Worm (Caenorhabditis elegans) whole organism, young adult: ENCODE results near the gene C53B4.3.

ENCODE experiments used
- F22D6.2 ChIP-seq: sonication (generic microtip); optimal IDR thresholded peaks from 2 replicates; lab custom pipeline; 2016; ENCODE audit warnings: mild to moderate bottlenecking, missing genetic modification characterization, missing compliant biosample characterization
- F57A8.1 ChIP-seq: fragments of 200-800 bp; sonication (Bioruptor generic); optimal IDR thresholded peaks from 2 replicates; lab custom pipeline; 2018; ENCODE audit warnings: mild to moderate bottlenecking, missing genetic modification characterization, moderate library complexity, missing compliant biosample characterization
- pha-4 ChIP-seq: fragments of 150-350 bp; sonication (generic microtip); optimal IDR thresholded peaks from 2 replicates; lab custom pipeline; 2014; ENCODE audit warnings: missing biosample characterization, missing genetic modification reagents, missing genetic modification characterization
- snpc-3.4 ChIP-seq: sonication (generic microtip); optimal IDR thresholded peaks from 2 replicates; lab custom pipeline; 2017; ENCODE audit warnings: missing genetic modification characterization, mild to moderate bottlenecking, missing compliant biosample characterization, antibody characterized with exemption, moderate library complexity, missing genotype, missing genetic modification reagents
- snpc-4 ChIP-seq, 5 experiments: fragments of 150-350 bp in 1 of 5; sonication (generic microtip) in 4 of 5; optimal IDR thresholded peaks; 2 replicates each; lab custom pipeline; 2014 to 2018; ENCODE audit warnings: missing genetic modification characterization in 5 of 5, missing biosample characterization in 3 of 5, antibody characterized with exemption in 2 of 5, mild to moderate bottlenecking in 2 of 5, missing compliant biosample characterization in 2 of 5, missing genotype in 2 of 5, moderate library complexity in 2 of 5, missing genetic modification reagents in 1 of 5
- sptf-2 ChIP-seq: fragments of 200-800 bp; sonication (Bioruptor generic); optimal IDR thresholded peaks from 2 replicates; lab custom pipeline; 2018; ENCODE audit warnings: mild to moderate bottlenecking, missing genetic modification characterization, missing compliant biosample characterization
- unc-62 ChIP-seq: fragments of 150-350 bp; optimal IDR thresholded peaks from 2 replicates; lab custom pipeline; 2014; ENCODE audit warnings: missing biosample characterization, missing genetic modification reagents, missing genetic modification characterization
- xnd-1 ChIP-seq: sonication (generic microtip); optimal IDR thresholded peaks from 2 replicates; lab custom pipeline; 2016; ENCODE audit warnings: missing genotype, missing genetic modification reagents, missing genetic modification characterization, missing compliant biosample characterization
- zim-3 ChIP-seq: sonication (generic microtip); optimal IDR thresholded peaks from 2 replicates; lab custom pipeline; 2017; ENCODE audit warnings: mild to moderate bottlenecking, missing genetic modification characterization, moderate library complexity, missing compliant biosample characterization

- no peak for TF ChIP-seq F57A8.1 (GFP tag; lab: Kevin White, UChicago)
- no peak for TF ChIP-seq F22D6.2
- TF ChIP-seq snpc-4 (GFP tag; optimal IDR thresholded peaks at IDR 0.05; lab: Kevin White, UChicago): no peak
- TF ChIP-seq snpc-4 (tag; optimal IDR thresholded peaks at IDR 0.05; lab: Kevin White, UChicago): no peak
- TF ChIP-seq sptf-2 (GFP tag; lab: Kevin White, UChicago): no peak
- TF ChIP-seq snpc-3.4 (tag; lab: Kevin White, UChicago): no peak
- no peak for TF ChIP-seq xnd-1 (tag; lab: Kevin White, UChicago)
- no peak for TF ChIP-seq zim-3 (tag; lab: Kevin White, UChicago)
- TF ChIP-seq unc-62: no peak
- no peak for TF ChIP-seq pha-4 (tag; lab: Kevin White, UChicago)
Measured at ce11 chrIV:8986761-8987316, 13.3 kb upstream of the C53B4.3 start, which contains the start of gene bre-1.
